Worm (Caenorhabditis elegans): ENCODE measurements around the gene clec-250.

DNA sequence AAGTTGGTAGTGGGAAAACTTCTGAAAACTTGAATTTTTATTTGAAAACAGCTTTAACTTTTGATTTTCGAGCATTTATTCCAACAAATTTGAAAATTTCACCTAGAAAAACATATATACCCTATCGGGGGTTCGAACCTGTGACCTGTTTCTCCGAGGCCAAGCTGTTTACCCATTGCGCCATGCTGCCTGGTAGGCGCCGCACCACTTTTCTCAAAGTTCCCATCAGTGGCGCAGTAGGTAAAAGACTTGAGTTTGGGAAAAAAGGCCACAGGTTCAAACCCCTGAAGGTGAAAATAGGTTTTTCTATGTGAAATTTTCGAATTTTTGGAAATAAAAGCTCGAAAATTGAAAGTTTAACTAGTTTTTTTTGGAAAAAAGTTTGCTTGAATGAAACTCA lies 38.6 kb upstream of the clec-250 start:
- no peak for TF ChIP-seq unc-62 (GFP tag; optimal IDR thresholded peaks at IDR 0.05)
- TF ChIP-seq ztf-11 (tag; optimal IDR thresholded peaks at IDR 0.05), result no peak
- TF ChIP-seq elt-3 (tag; optimal IDR thresholded peaks at IDR 0.05), result no peak
- TF ChIP-seq pha-4 (tag; optimal IDR thresholded peaks at IDR 0.05), result no peak
- TF ChIP-seq lsy-2 (tag; optimal IDR thresholded peaks at IDR 0.05), result no peak
- no peak for TF ChIP-seq ceh-83 (GFP tag; optimal IDR thresholded peaks at IDR 0.05)
- no peak for TF ChIP-seq nhr-76 (tag; optimal IDR thresholded peaks at IDR 0.05)
- TF ChIP-seq nhr-12 (tag; optimal IDR thresholded peaks at IDR 0.05), result no peak
- no peak for TF ChIP-seq lin-32 (GFP tag; optimal IDR thresholded peaks at IDR 0.05)
- no peak for TF ChIP-seq nhr-2 (tag; optimal IDR thresholded peaks at IDR 0.05)
- TF ChIP-seq unc-39 (tag; optimal IDR thresholded peaks at IDR 0.05), result no peak
- TF ChIP-seq zip-8 (tag; optimal IDR thresholded peaks at IDR 0.05), result no peak
- no peak for TF ChIP-seq nhr-28 (tag; optimal IDR thresholded peaks at IDR 0.05)

All from whole organism, mixed stage, embryonic.